Worm (Caenorhabditis elegans): ENCODE measurements around the gene ttbk-2.1.
A peak's percentile ranks its signal among the peaks of the same experiment; 100 is the strongest.
"Not testable (repeated sequence)": the region's sequence is repeated elsewhere in the genome, so short reads cannot be mapped to it uniquely, and the experiment has no call there.

Gene ttbk-2.1

DNA sequence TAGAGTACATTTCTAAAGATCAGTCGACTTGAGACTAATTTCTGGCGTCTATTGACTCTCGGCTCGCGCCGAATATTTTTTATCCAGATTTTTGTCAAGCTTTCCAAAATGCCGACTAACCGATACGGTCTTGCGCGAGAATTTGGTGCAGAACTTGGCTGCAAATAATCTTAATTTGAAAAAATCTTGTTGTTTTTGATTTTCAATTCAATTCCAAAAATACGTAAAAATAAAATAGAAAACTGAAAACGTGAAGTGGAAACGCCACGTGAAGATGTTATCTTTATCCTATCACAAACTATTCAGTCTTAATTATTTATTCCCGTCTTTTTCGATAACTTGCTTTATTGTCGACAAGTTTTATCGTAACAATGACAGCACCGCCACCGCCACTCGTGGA is at the start of gene ttbk-2.1:
Gene ttbk-2.1, plus strand, starts transcription at position 301 of the 400 bp plus-strand sequence.
- not testable (repeated sequence) for TF ChIP-seq zip-11 (GFP tag; IDR thresholded peaks at IDR 0.05); mdt-29 (GFP tag; IDR thresholded peaks at IDR 0.05); daf-19 (GFP tag; conservative IDR thresholded peaks at IDR 0.05)

ce11 chrIV:5209390-5209789 is 49.1 kb upstream of the ttbk-2.1 start, which contains the start of the genes Y59E9AL.36 and nbet-1:
Y59E9AL.36 (minus strand) TSS chrIV:5209481.
nbet-1 (plus strand) TSS chrIV:5209501.
- no peak for TF ChIP-seq daf-8 (GFP tag; IDR thresholded peaks at IDR 0.05)
- no peak for TF ChIP-seq unc-130 (GFP tag; optimal IDR thresholded peaks at IDR 0.05)
- TF ChIP-seq ZK337.2 (GFP tag; IDR thresholded peaks at IDR 0.05): no peak
- TF ChIP-seq gei-8 (GFP tag; optimal IDR thresholded peaks at IDR 0.05): no peak
- TF ChIP-seq rbr-2 (tag; optimal IDR thresholded peaks at IDR 0.05): peak; percentile 69
- TF ChIP-seq Y105C5A.15 (GFP tag; IDR thresholded peaks at IDR 0.05): no peak
- no peak for TF ChIP-seq nhr-42 (GFP tag; IDR thresholded peaks at IDR 0.05)
- no peak for TF ChIP-seq unc-39 (tag; optimal IDR thresholded peaks at IDR 0.05)
- no peak for TF ChIP-seq daf-12 (tag; optimal IDR thresholded peaks at IDR 0.05)
- no peak for TF ChIP-seq mxl-2 (GFP tag; conservative IDR thresholded peaks at IDR 0.05)
- peak; percentile 83 for TF ChIP-seq dpl-1 (GFP tag; optimal IDR thresholded peaks at IDR 0.05)
- no peak for TF ChIP-seq dmd-6 (GFP tag; IDR thresholded peaks at IDR 0.05)
- 0 out of 2 replicates have a peak, but pooled peaks have one; percentile 19 for TF ChIP-seq arid-1 (GFP tag; conservative IDR thresholded peaks at IDR 0.05)
- TF ChIP-seq F37D6.2 (tag; optimal IDR thresholded peaks at IDR 0.05): no peak
- peak; percentile 94 for TF ChIP-seq R02D3.7 (tag; optimal IDR thresholded peaks at IDR 0.05)
- TF ChIP-seq attf-4 (tag; optimal IDR thresholded peaks at IDR 0.05): no peak
- TF ChIP-seq ceh-62 (tag; optimal IDR thresholded peaks at IDR 0.05): no peak
- peak; percentile 66 for TF ChIP-seq hlh-30 (tag; optimal IDR thresholded peaks at IDR 0.05; ENCODE audit: insufficient read depth)
- TF ChIP-seq saeg-2 (GFP tag; IDR thresholded peaks at IDR 0.05): no peak
- peak; percentile 25 to 81 for TF ChIP-seq lsy-2 (tag; optimal IDR thresholded peaks at IDR 0.05)
- TF ChIP-seq mep-1 (tag; optimal IDR thresholded peaks at IDR 0.05): peak; percentile 76
- peak in 1 of 2 experiments; percentile 29 for TF ChIP-seq hif-1 (tag; optimal IDR thresholded peaks at IDR 0.05)
- no peak for TF ChIP-seq ceh-28 (tag; optimal IDR thresholded peaks at IDR 0.05)
- peak; percentile 59 for TF ChIP-seq nhr-28 (tag; optimal IDR thresholded peaks at IDR 0.05)
- TF ChIP-seq ceh-20 (GFP tag; IDR thresholded peaks at IDR 0.05): no peak
- no peak for TF ChIP-seq nhr-10 (tag; optimal IDR thresholded peaks at IDR 0.05)
- no peak for TF ChIP-seq egl-27 (tag; optimal IDR thresholded peaks at IDR 0.05)
- TF ChIP-seq snpc-1.2 (GFP tag; IDR thresholded peaks at IDR 0.05): peak; percentile 89
- TF ChIP-seq pha-4 (GFP tag; IDR thresholded peaks at IDR 0.05): peak; percentile 27; the same call in 1 of the 2 replicates
- peak; percentile 7 for TF ChIP-seq pha-4 (tag; optimal IDR thresholded peaks at IDR 0.05)
- no peak for TF ChIP-seq tra-1 (GFP tag; IDR thresholded peaks at IDR 0.05)
- TF ChIP-seq snpc-4 (tag; optimal IDR thresholded peaks at IDR 0.05): no peak
- peak; percentile 5 for TF ChIP-seq nhr-102 (tag; optimal IDR thresholded peaks at IDR 0.05)
- no peak for TF ChIP-seq zag-1 (tag; optimal IDR thresholded peaks at IDR 0.05)
- no peak for TF ChIP-seq dmd-8 (GFP tag; IDR thresholded peaks at IDR 0.05)
- TF ChIP-seq lin-15B (tag; optimal IDR thresholded peaks at IDR 0.05): peak; percentile 84
- no peak for TF ChIP-seq zip-11 (GFP tag; IDR thresholded peaks at IDR 0.05)
- no peak for TF ChIP-seq Y75B8A.6 (GFP tag; IDR thresholded peaks at IDR 0.05)
- no peak for TF ChIP-seq spr-1 (tag; optimal IDR thresholded peaks at IDR 0.05)
- TF ChIP-seq F49E8.2 (tag; optimal IDR thresholded peaks at IDR 0.05; ENCODE audit: borderline replicate concordance): no peak
- peak; percentile 61; the same call in 1 of the 2 replicates for TF ChIP-seq T26A8.4 (GFP tag; IDR thresholded peaks at IDR 0.05)
- TF ChIP-seq F10B5.3 (tag; optimal IDR thresholded peaks at IDR 0.05): no peak
- TF ChIP-seq daf-16 (GFP tag; optimal IDR thresholded peaks at IDR 0.05): peak in 1 of 2 experiments; percentile 33
- peak; percentile 75 for TF ChIP-seq daf-16 (tag; optimal IDR thresholded peaks at IDR 0.05)
- no peak for TF ChIP-seq set-16 (GFP tag; IDR thresholded peaks at IDR 0.05)
- no peak for TF ChIP-seq spr-3 (GFP tag; optimal IDR thresholded peaks at IDR 0.05)
- TF ChIP-seq nhr-6 (tag; optimal IDR thresholded peaks at IDR 0.05): peak; percentile 72
- no peak for TF ChIP-seq ZK546.5 (tag; optimal IDR thresholded peaks at IDR 0.05)
- no peak for TF ChIP-seq nhr-41 (GFP tag; IDR thresholded peaks at IDR 0.05)

All from whole organism, L4 larva.